Worm (Caenorhabditis elegans) whole organism, L2 larva: ENCODE results near the gene C09G12.5.

Experiments used
- ama-1 ChIP-seq: fragments of 150-350 bp; optimal IDR thresholded peaks from 2 replicates; lab custom pipeline; 2018; ENCODE audit warnings: inconsistent platforms
- fos-1 ChIP-seq: fragments of 150-350 bp; optimal IDR thresholded peaks from 2 replicates; lab custom pipeline; 2014; ENCODE audit warnings: missing biosample characterization, missing genetic modification characterization
- nhr-12 ChIP-seq: fragments of 150-350 bp; optimal IDR thresholded peaks from 2 replicates; lab custom pipeline; 2014; ENCODE audit warnings: missing biosample characterization, missing genetic modification characterization
- nhr-6 ChIP-seq: fragments of 150-350 bp; optimal IDR thresholded peaks from 2 replicates; lab custom pipeline; 2014; ENCODE audit warnings: missing biosample characterization, missing genetic modification characterization
- skn-1 ChIP-seq: sonication (generic microtip); optimal IDR thresholded peaks from 2 replicates; lab custom pipeline; 2017; ENCODE audit warnings: missing biosample characterization, missing genetic modification characterization
- unc-55 ChIP-seq: fragments of 150-350 bp; sonication (generic microtip); optimal IDR thresholded peaks from 3 replicates; lab custom pipeline; 2014; ENCODE audit warnings: missing biosample characterization, missing genetic modification reagents, missing genetic modification characterization
- ztf-1 ChIP-seq: fragments of 200-800 bp; sonication (Bioruptor generic); conservative IDR thresholded peaks from 2 replicates; pipeline ENCODE4 v1.3.6; 2022; ENCODE audit warnings: missing genetic modification characterization, missing compliant biosample characterization

DNA sequence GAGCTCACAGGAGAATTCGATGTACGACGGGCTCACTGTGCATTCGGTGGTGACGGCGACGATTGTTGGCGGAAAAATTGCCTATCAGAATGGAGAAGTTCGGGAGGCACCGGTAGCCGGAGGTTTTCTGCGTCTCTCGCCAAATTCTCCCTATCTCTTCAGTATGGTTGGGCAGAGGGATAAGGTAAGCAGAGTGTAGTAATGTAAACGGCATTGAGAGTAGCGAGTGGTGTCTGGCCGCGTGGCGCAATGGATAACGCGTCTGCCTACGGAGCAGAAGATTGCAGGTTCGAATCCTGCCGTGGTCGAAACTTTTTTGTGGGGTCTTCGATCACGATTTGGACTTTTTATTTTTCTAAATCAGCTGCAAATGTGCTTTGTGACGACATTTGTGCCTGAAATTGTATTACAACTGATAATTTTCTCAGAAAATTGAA lies 45.5 kb downstream of the C09G12.5 start:
- TF ChIP-seq skn-1 (tag; lab: Kevin White, UChicago) (no peak), ama-1 (no peak), ztf-1 (GFP tag; lab: Robert Waterston, UW) (no peak), nhr-6 (no peak), fos-1 (no peak), nhr-12 (tag; lab: Kevin White, UChicago) (no peak), unc-55 (peak; percentile 36)
